Worm (Caenorhabditis elegans) whole organism, L1 larva: ENCODE measurements around the gene str-146.

Source experiments
- C16A3.4 ChIP-seq: fragments of 150-350 bp; optimal IDR thresholded peaks from 2 replicates; lab custom pipeline; 2014; ENCODE audit warnings: missing biosample characterization, missing genetic modification characterization
- C34B4.2 ChIP-seq: sonication (generic microtip); optimal IDR thresholded peaks from 2 replicates; lab custom pipeline; 2017; ENCODE audit warnings: mild to moderate bottlenecking, missing genetic modification characterization, missing compliant biosample characterization
- aha-1 ChIP-seq: fragments of 150-350 bp; optimal IDR thresholded peaks from 2 replicates; lab custom pipeline; 2014; ENCODE audit warnings: missing biosample characterization, missing genetic modification characterization
- alr-1 ChIP-seq: fragments of 200-800 bp; sonication (Bioruptor generic); optimal IDR thresholded peaks from 2 replicates; lab custom pipeline; 2018; ENCODE audit warnings: borderline replicate concordance, mild to moderate bottlenecking, missing genetic modification characterization, missing compliant biosample characterization
- aly-2 ChIP-seq: fragments of 150-350 bp; optimal IDR thresholded peaks from 2 replicates; lab custom pipeline; 2014; ENCODE audit warnings: missing biosample characterization, missing genetic modification characterization
- blmp-1 ChIP-seq: fragments of 150-350 bp; optimal IDR thresholded peaks from 2 replicates; lab custom pipeline; 2014; ENCODE audit warnings: missing biosample characterization, missing genetic modification characterization
- ceh-63 ChIP-seq: fragments of 200-800 bp; sonication (Bioruptor generic); optimal IDR thresholded peaks from 2 replicates; lab custom pipeline; 2018; ENCODE audit warnings: mild to moderate bottlenecking, missing genetic modification characterization, missing compliant biosample characterization
- ceh-82 ChIP-seq, 3 experiments: fragments of 150-350 bp in 1 of 3; sonication (generic microtip) in 2 of 3; optimal IDR thresholded peaks; 2 replicates each; lab custom pipeline; 2014 to 2017; ENCODE audit warnings: missing biosample characterization in 3 of 3, missing genetic modification characterization in 3 of 3
- ceh-88 ChIP-seq: fragments of 200-800 bp; sonication (Bioruptor generic); IDR thresholded peaks from 2 replicates; pipeline ENCODE4 v1.3.6; 2022; ENCODE audit warnings: missing genetic modification characterization, missing compliant biosample characterization
- dpl-1 ChIP-seq, 3 experiments: fragments of 150-350 bp in 2 of 3; sonication (generic microtip) in 1 of 3; optimal IDR thresholded peaks; 2 replicates each; lab custom pipeline; 2014 to 2017; ENCODE audit warnings: missing biosample characterization in 3 of 3, missing genetic modification characterization in 3 of 3, missing genetic modification reagents in 3 of 3
- efl-1 ChIP-seq, 4 experiments: fragments of 150-350 bp; optimal IDR thresholded peaks in 3 of 4; peaks in 1 of 4; 1 replicate in 1 of 4; 2 replicates in 3 of 4; lab custom pipeline; 2014; ENCODE audit warnings: missing biosample characterization in 2 of 4, missing genetic modification characterization in 2 of 4, missing genetic modification reagents in 2 of 4
- egl-13 ChIP-seq: sonication (generic microtip); optimal IDR thresholded peaks from 2 replicates; lab custom pipeline; 2016; ENCODE audit warnings: missing genotype, missing genetic modification reagents, missing genetic modification characterization, missing compliant biosample characterization
- elt-2 ChIP-seq: sonication (generic microtip); optimal IDR thresholded peaks from 2 replicates; lab custom pipeline; 2016; ENCODE audit warnings: missing genetic modification characterization, mild to moderate bottlenecking, inconsistent platforms, missing compliant biosample characterization, missing genetic modification reagents
- ets-5 ChIP-seq: fragments of 200-800 bp; sonication (Bioruptor generic); IDR thresholded peaks from 2 replicates; pipeline ENCODE4 v1.3.6; 2022; ENCODE audit warnings: missing genetic modification characterization, missing compliant biosample characterization
- irx-1 ChIP-seq: sonication (generic microtip); optimal IDR thresholded peaks from 2 replicates; lab custom pipeline; 2016; ENCODE audit warnings: missing genetic modification characterization, missing compliant biosample characterization
- isw-1 ChIP-seq: fragments of 200-800 bp; sonication (Bioruptor generic); IDR thresholded peaks from 2 replicates; pipeline ENCODE4 v1.3.6; 2022; ENCODE audit warnings: missing genetic modification characterization, missing compliant biosample characterization
- jun-1 ChIP-seq: fragments of 150-350 bp; optimal IDR thresholded peaks from 2 replicates; lab custom pipeline; 2014; ENCODE audit warnings: missing biosample characterization, missing genetic modification reagents, missing genetic modification characterization
- lin-15B ChIP-seq: fragments of 150-350 bp; sonication (generic microtip); optimal IDR thresholded peaks from 3 replicates; lab custom pipeline; 2014; ENCODE audit warnings: missing biosample characterization, missing genetic modification characterization
- lin-35 ChIP-seq, 2 experiments: fragments of 150-350 bp; optimal IDR thresholded peaks; 2 replicates each; lab custom pipeline; 2014; ENCODE audit warnings: missing biosample characterization in 2 of 2, missing genetic modification characterization in 2 of 2, missing genetic modification reagents in 2 of 2
- lir-3 ChIP-seq: sonication (generic microtip); optimal IDR thresholded peaks from 2 replicates; lab custom pipeline; 2016; ENCODE audit warnings: mild to moderate bottlenecking, missing genetic modification characterization, moderate library complexity, missing compliant biosample characterization; ENCODE audit not compliant: poor library complexity
- lsy-2 ChIP-seq, 2 experiments: fragments of 150-350 bp; optimal IDR thresholded peaks; 2 replicates each; lab custom pipeline; 2014; ENCODE audit warnings: missing biosample characterization in 2 of 2, missing genetic modification characterization in 2 of 2
- mab-9 ChIP-seq: fragments of 200-800 bp; sonication (Bioruptor generic); IDR thresholded peaks from 2 replicates; pipeline ENCODE4 v1.3.6; 2022; ENCODE audit warnings: missing genetic modification reagents, missing genetic modification characterization, missing compliant biosample characterization
- mdl-1 ChIP-seq, 2 experiments: fragments of 150-350 bp; optimal IDR thresholded peaks; 2 replicates each; lab custom pipeline; 2014 to 2017; ENCODE audit warnings: missing biosample characterization in 2 of 2, missing genetic modification characterization in 2 of 2, inconsistent platforms in 1 of 2
- mef-2 ChIP-seq: fragments of 150-350 bp; optimal IDR thresholded peaks from 2 replicates; lab custom pipeline; 2014; ENCODE audit warnings: missing biosample characterization, missing genetic modification characterization
- mep-1 ChIP-seq: fragments of 150-350 bp; optimal IDR thresholded peaks from 2 replicates; lab custom pipeline; 2014; ENCODE audit warnings: missing biosample characterization, missing genetic modification characterization
- nhr-11 ChIP-seq: fragments of 150-350 bp; optimal IDR thresholded peaks from 2 replicates; lab custom pipeline; 2014; ENCODE audit warnings: missing biosample characterization, missing genetic modification characterization
- nhr-19 ChIP-seq: fragments of 200-800 bp; sonication (Bioruptor generic); conservative IDR thresholded peaks from 2 replicates; pipeline ENCODE4 v1.3.6; 2022; ENCODE audit warnings: missing genetic modification characterization, missing compliant biosample characterization
- nhr-20 ChIP-seq: sonication (generic microtip); optimal IDR thresholded peaks from 2 replicates; lab custom pipeline; 2016; ENCODE audit warnings: mild to moderate bottlenecking, missing genetic modification characterization, missing compliant biosample characterization
- nhr-237 ChIP-seq: fragments of 150-350 bp; optimal IDR thresholded peaks from 2 replicates; lab custom pipeline; 2014; ENCODE audit warnings: missing biosample characterization, missing genetic modification characterization
- nhr-47 ChIP-seq: sonication (generic microtip); optimal IDR thresholded peaks from 2 replicates; lab custom pipeline; 2016; ENCODE audit warnings: mild to moderate bottlenecking, missing genetic modification characterization, moderate library complexity, missing compliant biosample characterization
- nhr-76 ChIP-seq: sonication (generic microtip); optimal IDR thresholded peaks from 2 replicates; lab custom pipeline; 2017; ENCODE audit warnings: missing biosample characterization, missing genetic modification characterization
- nhr-77 ChIP-seq: fragments of 150-350 bp; optimal IDR thresholded peaks from 2 replicates; lab custom pipeline; 2014; ENCODE audit warnings: missing biosample characterization, missing genetic modification characterization
- nhr-84 ChIP-seq: sonication (generic microtip); optimal IDR thresholded peaks from 2 replicates; lab custom pipeline; 2017; ENCODE audit warnings: missing biosample characterization, missing genetic modification characterization
- nhr-90 ChIP-seq: sonication (generic microtip); optimal IDR thresholded peaks from 2 replicates; lab custom pipeline; 2016; ENCODE audit warnings: mild to moderate bottlenecking, missing genetic modification characterization, missing compliant biosample characterization; ENCODE audit not compliant: poor library complexity
- pag-3 ChIP-seq: sonication (generic microtip); optimal IDR thresholded peaks from 2 replicates; lab custom pipeline; 2017; ENCODE audit warnings: missing genetic modification characterization, mild to moderate bottlenecking, missing compliant biosample characterization, antibody characterized with exemption, borderline replicate concordance; ENCODE audit not compliant: insufficient read depth
- pqm-1 ChIP-seq: sonication (generic microtip); optimal IDR thresholded peaks from 3 replicates; lab custom pipeline; 2017; ENCODE audit warnings: missing biosample characterization, missing genetic modification characterization
- rnt-1 ChIP-seq: sonication (generic microtip); optimal IDR thresholded peaks from 2 replicates; lab custom pipeline; 2016; ENCODE audit warnings: mild to moderate bottlenecking, missing genetic modification characterization, moderate library complexity, missing compliant biosample characterization
- snpc-4 ChIP-seq: fragments of 150-350 bp; optimal IDR thresholded peaks from 2 replicates; lab custom pipeline; 2014; ENCODE audit warnings: missing biosample characterization, missing genetic modification characterization
- snu-23 ChIP-seq: sonication (generic microtip); optimal IDR thresholded peaks from 2 replicates; lab custom pipeline; 2016; ENCODE audit warnings: missing genetic modification characterization, missing compliant biosample characterization
- swsn-7 ChIP-seq: sonication (generic microtip); optimal IDR thresholded peaks from 2 replicates; lab custom pipeline; 2016; ENCODE audit warnings: missing genetic modification characterization, missing compliant biosample characterization
- tbx-2 ChIP-seq: sonication (generic microtip); optimal IDR thresholded peaks from 2 replicates; lab custom pipeline; 2016; ENCODE audit warnings: missing genetic modification characterization, missing compliant biosample characterization
- unc-30 ChIP-seq: sonication (generic microtip); optimal IDR thresholded peaks from 2 replicates; lab custom pipeline; 2017; ENCODE audit warnings: missing biosample characterization, missing genetic modification characterization
- unc-86 ChIP-seq: sonication (generic microtip); optimal IDR thresholded peaks from 2 replicates; lab custom pipeline; 2016; ENCODE audit warnings: missing genetic modification characterization, missing compliant biosample characterization
- xbp-1 ChIP-seq: sonication (generic microtip); optimal IDR thresholded peaks from 2 replicates; lab custom pipeline; 2016; ENCODE audit warnings: missing genetic modification characterization, missing compliant biosample characterization
- zag-1 ChIP-seq: fragments of 150-350 bp; optimal IDR thresholded peaks from 2 replicates; lab custom pipeline; 2014; ENCODE audit warnings: missing biosample characterization, missing genetic modification characterization
- zip-4 ChIP-seq: fragments of 200-800 bp; sonication (Bioruptor generic); optimal IDR thresholded peaks from 2 replicates; lab custom pipeline; 2018; ENCODE audit warnings: mild to moderate bottlenecking, missing genetic modification characterization, moderate library complexity, missing compliant biosample characterization
- ztf-11 ChIP-seq, 2 experiments: sonication (generic microtip); optimal IDR thresholded peaks; 2 replicates each; lab custom pipeline; 2016 to 2017; ENCODE audit warnings: missing genetic modification characterization in 2 of 2, missing biosample characterization in 1 of 2, missing compliant biosample characterization in 1 of 2
- ztf-4 ChIP-seq: fragments of 150-350 bp; optimal IDR thresholded peaks from 2 replicates; lab custom pipeline; 2014; ENCODE audit warnings: missing biosample characterization, missing genetic modification characterization

The str-146 gene

DNA sequence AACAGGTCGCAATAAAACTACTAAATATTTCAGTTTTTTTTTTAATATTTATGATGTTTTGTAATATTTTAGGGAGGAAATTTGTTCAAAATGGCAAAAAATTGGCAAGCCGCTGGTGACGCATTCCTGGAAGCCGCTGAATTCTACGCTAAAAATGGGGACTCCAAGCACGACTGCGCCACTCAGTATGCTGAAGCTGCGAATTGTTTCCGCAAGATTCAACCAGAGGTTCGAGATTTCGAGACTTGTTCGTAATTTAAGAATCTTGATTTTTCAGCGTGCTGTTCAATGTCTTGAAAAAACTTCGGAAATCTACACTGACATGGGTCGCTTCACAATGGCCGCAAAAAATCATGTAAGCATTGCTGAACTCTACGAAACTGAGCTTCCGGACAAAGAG lies 36.4 kb upstream of the str-146 start:
- no peak for TF ChIP-seq aha-1 (tag; lab: Kevin White, UChicago)

DNA sequence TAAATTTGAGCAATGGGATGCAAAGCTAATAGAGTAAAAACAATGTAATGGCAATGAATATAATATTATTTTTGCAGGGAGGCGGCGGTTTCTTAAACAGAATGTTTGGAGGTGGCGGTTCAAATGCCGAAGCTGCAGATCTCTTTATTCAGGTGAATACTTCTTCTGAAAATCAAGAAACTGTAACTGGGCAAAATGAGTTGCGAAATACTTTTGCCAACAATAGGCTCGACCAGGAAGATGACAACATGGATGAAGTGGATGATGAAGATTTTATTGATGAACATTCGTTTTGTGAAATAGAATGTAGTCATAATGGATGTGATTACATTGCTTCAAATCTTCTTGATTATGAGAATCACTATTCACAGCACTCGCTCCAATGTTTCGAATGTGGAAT lies 35.5 kb upstream of the str-146 start:
- TF ChIP-seq jun-1 (tag; lab: Kevin White, UChicago) (no peak), elt-2 (tag; lab: Kevin White, UChicago) (no peak), lsy-2 (tag; optimal IDR thresholded peaks at IDR 0.05; lab: Kevin White, UChicago) (no peak), egl-13 (tag; lab: Kevin White, UChicago) (no peak), snu-23 (GFP tag; lab: Kevin White, UChicago) (no peak), swsn-7 (no peak), isw-1 (GFP tag; lab: Robert Waterston, UW) (no peak), nhr-84 (tag; lab: Kevin White, UChicago) (no peak), nhr-19 (no peak)

DNA sequence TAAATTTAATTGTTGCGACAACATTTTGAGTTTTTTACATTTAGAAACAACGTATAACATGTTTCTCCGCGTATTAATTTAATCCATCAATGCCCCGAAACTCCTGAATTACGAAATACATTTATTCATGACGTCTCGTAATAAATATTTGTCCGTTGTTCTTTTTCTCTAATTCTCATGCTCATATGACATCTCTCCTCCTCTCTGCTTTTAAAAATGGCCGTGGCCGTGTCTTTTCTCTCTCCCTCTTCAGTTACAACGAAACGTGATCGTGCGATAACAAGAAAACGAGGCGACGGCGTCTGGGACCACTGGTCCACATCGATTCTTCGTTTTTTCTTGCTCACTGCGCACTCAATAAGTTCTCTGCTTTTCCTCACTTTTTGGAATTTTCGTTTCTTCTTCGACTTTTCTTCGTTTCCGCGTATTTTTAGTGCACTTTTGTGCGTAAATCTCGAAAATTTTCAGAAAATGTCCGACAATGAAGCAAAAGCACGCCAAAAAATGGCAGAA lies 34.9 kb upstream of the str-146 start, which contains the start of gene snap-1:
snap-1 (plus strand) TSS at position 463 of the 513 bp plus-strand sequence.
- peak; percentile 52 for TF ChIP-seq lin-15B (tag; lab: Kevin White, UChicago)
- peak; percentile 43 to 56 for TF ChIP-seq efl-1 (optimal IDR thresholded peaks at IDR 0.05; lab: Kevin White, UChicago)
- peak; percentile 29 to 95 for TF ChIP-seq efl-1 (GFP tag; optimal IDR thresholded peaks at IDR 0.05 in 1 of 2; lab: Kevin White, UChicago)
- no peak for TF ChIP-seq irx-1 (tag; lab: Kevin White, UChicago)
- TF ChIP-seq mdl-1 (tag; optimal IDR thresholded peaks at IDR 0.05; lab: Kevin White, UChicago): peak in 1 of 2 experiments; percentile 17
- TF ChIP-seq pag-3: no peak
- no peak for TF ChIP-seq nhr-76 (tag; lab: Kevin White, UChicago)
- TF ChIP-seq tbx-2 (tag; lab: Kevin White, UChicago): peak; percentile 6
- TF ChIP-seq nhr-77: no peak
- no peak for TF ChIP-seq nhr-90 (tag; lab: Kevin White, UChicago)
- no peak for TF ChIP-seq unc-30
- peak; percentile 33 for TF ChIP-seq lir-3
- peak; percentile 45 to 49 for TF ChIP-seq lsy-2 (tag; optimal IDR thresholded peaks at IDR 0.05; lab: Kevin White, UChicago)
- TF ChIP-seq nhr-20 (tag; lab: Kevin White, UChicago): peak; percentile 14
- peak; percentile 51 for TF ChIP-seq nhr-47 (tag; lab: Kevin White, UChicago)
- no peak for TF ChIP-seq nhr-237 (tag; lab: Kevin White, UChicago)
- no peak for TF ChIP-seq ceh-88 (GFP tag; lab: Robert Waterston, UW)
- peak; percentile 56 for TF ChIP-seq snu-23 (GFP tag; lab: Kevin White, UChicago)
- peak; percentile 75 for TF ChIP-seq zip-4 (GFP tag; lab: Kevin White, UChicago)
- no peak for TF ChIP-seq pqm-1 (tag; lab: Kevin White, UChicago)
- TF ChIP-seq ztf-4 (tag; lab: Kevin White, UChicago): no peak
- no peak for TF ChIP-seq zag-1
- peak; percentile 27 for TF ChIP-seq snpc-4 (tag; lab: Kevin White, UChicago)
- TF ChIP-seq mef-2 (tag; lab: Kevin White, UChicago): no peak
- TF ChIP-seq C34B4.2 (tag; lab: Kevin White, UChicago): no peak
- peak; percentile 14 to 52 (median 33) for TF ChIP-seq dpl-1 (GFP tag; optimal IDR thresholded peaks at IDR 0.05; lab: Kevin White, UChicago)
- no peak for TF ChIP-seq egl-13 (tag; lab: Kevin White, UChicago)
- TF ChIP-seq isw-1 (GFP tag; lab: Robert Waterston, UW): peak; percentile 58
- no peak for TF ChIP-seq ceh-63 (GFP tag; lab: Kevin White, UChicago)
- TF ChIP-seq blmp-1: no peak
- TF ChIP-seq rnt-1 (tag; lab: Kevin White, UChicago): peak; percentile 34
- TF ChIP-seq mab-9: no peak
- peak; percentile 46 for TF ChIP-seq unc-86 (tag; lab: Kevin White, UChicago)
- TF ChIP-seq mep-1: peak; percentile 90
- TF ChIP-seq xbp-1 (tag; lab: Kevin White, UChicago): peak; percentile 74
- TF ChIP-seq alr-1: no peak
- no peak for TF ChIP-seq nhr-11 (tag; lab: Kevin White, UChicago)
- TF ChIP-seq aly-2 (tag; lab: Kevin White, UChicago): no peak
- TF ChIP-seq ceh-82 (tag; optimal IDR thresholded peaks at IDR 0.05; lab: Kevin White, UChicago): peak; percentile 0 to 91 (median 51)
- TF ChIP-seq ets-5 (GFP tag; lab: Robert Waterston, UW): no peak
- TF ChIP-seq C16A3.4 (tag; lab: Kevin White, UChicago): no peak
- TF ChIP-seq nhr-84 (tag; lab: Kevin White, UChicago): no peak
- peak; percentile 40 to 65 for TF ChIP-seq lin-35 (GFP tag; optimal IDR thresholded peaks at IDR 0.05; lab: Kevin White, UChicago)
- no peak for TF ChIP-seq ztf-11 (tag; optimal IDR thresholded peaks at IDR 0.05; lab: Kevin White, UChicago)
